Fruit fly (Drosophila melanogaster): ENCODE results near the gene CG9288.

dm6 chr3R:13765001-13765400, 14.4 kb upstream of the CG9288 start:
- TF ChIP-seq CG9948 (tag; optimal IDR thresholded peaks at IDR 0.05) (no peak), Snoo (tag; optimal IDR thresholded peaks at IDR 0.05) (no peak), Ets98B (GFP tag; IDR thresholded peaks at IDR 0.05) (no peak), CG10348 (GFP tag; IDR thresholded peaks at IDR 0.05) (no peak), CG13204 (GFP tag; optimal IDR thresholded peaks at IDR 0.05) (no peak), gl (tag; optimal IDR thresholded peaks at IDR 0.05) (no peak), CG34367 (tag; optimal IDR thresholded peaks at IDR 0.05) (no peak), CG4496 (GFP tag; IDR thresholded peaks at IDR 0.05) (no peak), rn (GFP tag; IDR thresholded peaks at IDR 0.05) (no peak), fd96Ca (GFP tag; IDR thresholded peaks at IDR 0.05) (no peak), D1 (tag; optimal IDR thresholded peaks at IDR 0.05) (no peak), EcR (GFP tag; optimal IDR thresholded peaks at IDR 0.05) (no peak), CG8159 (tag; optimal IDR thresholded peaks at IDR 0.05) (peak; percentile 37)

Measured in whole organism, pupa.